Worm (Caenorhabditis elegans): ENCODE data around the gene F10B5.3.

ce11 chrII:8198503-8198902 is 48.7 kb upstream of the F10B5.3 start, which contains the start of gene qua-1:
- TF ChIP-seq rec-8 (tag; optimal IDR thresholded peaks at IDR 0.05) (no peak), Y95B8A.8 (GFP tag; IDR thresholded peaks at IDR 0.05) (no peak), ceh-27 (GFP tag; optimal IDR thresholded peaks at IDR 0.05) (no peak), somi-1 (GFP tag; optimal IDR thresholded peaks at IDR 0.05) (no peak), aptf-2 (GFP tag; conservative IDR thresholded peaks at IDR 0.05) (no peak), rpc-1 (optimal IDR thresholded peaks at IDR 0.05) (no peak), rpc-1 (tag; optimal IDR thresholded peaks at IDR 0.05) (no peak), Y53F4B.3 (GFP tag; IDR thresholded peaks at IDR 0.05) (no peak), unc-62 (GFP tag; optimal IDR thresholded peaks at IDR 0.05) (no peak), ceh-40 (GFP tag; IDR thresholded peaks at IDR 0.05) (no peak), lin-54 (GFP tag; optimal IDR thresholded peaks at IDR 0.05) (no peak)

Data from whole organism, young adult.